Fruit fly (Drosophila melanogaster) whole organism, pupa: ENCODE results near the gene CG43796.

Experiments used
- CG10348 ChIP-seq: fragments of 200-800 bp; sonication (Bioruptor generic); IDR thresholded peaks from 2 replicates; pipeline ENCODE4 v1.3.6; 2022; ENCODE audit warnings: missing biosample characterization, missing genetic modification characterization
- CG12605 ChIP-seq: fragments of 200-800 bp; sonication (Bioruptor generic); IDR thresholded peaks from 2 replicates; pipeline ENCODE4 v1.3.6; 2022; ENCODE audit warnings: missing biosample characterization, missing genetic modification characterization
- CG13204 ChIP-seq: fragments of 200-800 bp; sonication (Bioruptor generic); optimal IDR thresholded peaks from 2 replicates; lab custom pipeline; 2018; ENCODE audit warnings: missing biosample characterization, mild to moderate bottlenecking, missing genetic modification characterization, moderate library complexity
- CG14655 ChIP-seq: fragments of 200-800 bp; sonication (Bioruptor generic); optimal IDR thresholded peaks from 3 replicates; lab custom pipeline; 2017; ENCODE audit warnings: mild to moderate bottlenecking, missing biosample characterization, missing genetic modification reagents, missing genetic modification characterization
- CG15710 ChIP-seq: fragments of 200-800 bp; sonication (Bioruptor generic); optimal IDR thresholded peaks from 2 replicates; lab custom pipeline; 2018; ENCODE audit warnings: missing biosample characterization, mild to moderate bottlenecking, missing genetic modification characterization, moderate library complexity
- CG17806 ChIP-seq: fragments of 200-800 bp; sonication (Bioruptor generic); optimal IDR thresholded peaks from 2 replicates; lab custom pipeline; 2018; ENCODE audit warnings: missing biosample characterization, mild to moderate bottlenecking, missing genetic modification characterization, moderate library complexity
- CG32121 ChIP-seq: fragments of 200-800 bp; sonication (Bioruptor generic); IDR thresholded peaks from 2 replicates; pipeline ENCODE4 v1.3.6; 2022; ENCODE audit warnings: missing biosample characterization, missing genetic modification characterization
- CG34367 ChIP-seq: fragments of 200-800 bp; sonication (Bioruptor generic); optimal IDR thresholded peaks from 2 replicates; lab custom pipeline; 2018; ENCODE audit warnings: missing biosample characterization, mild to moderate bottlenecking, missing genetic modification characterization
- CG4496 ChIP-seq: fragments of 200-800 bp; sonication (Bioruptor generic); IDR thresholded peaks from 3 replicates; pipeline ENCODE4 v1.3.6; 2022; ENCODE audit warnings: missing biosample characterization, missing genetic modification characterization
- CG8159 ChIP-seq: fragments of 200-800 bp; sonication (Bioruptor generic); optimal IDR thresholded peaks from 3 replicates; lab custom pipeline; 2018; ENCODE audit warnings: missing biosample characterization, mild to moderate bottlenecking, missing genetic modification characterization, moderate library complexity
- CG8301 ChIP-seq: fragments of 200-800 bp; sonication (Bioruptor generic); optimal IDR thresholded peaks from 2 replicates; lab custom pipeline; 2018; ENCODE audit warnings: missing biosample characterization, mild to moderate bottlenecking, missing genetic modification characterization
- CG9948 ChIP-seq: fragments of 200-800 bp; sonication (Bioruptor generic); optimal IDR thresholded peaks from 2 replicates; lab custom pipeline; 2018; ENCODE audit warnings: missing biosample characterization, mild to moderate bottlenecking, missing genetic modification characterization, moderate library complexity
- D1 ChIP-seq: fragments of 200-800 bp; sonication (Bioruptor generic); optimal IDR thresholded peaks from 2 replicates; lab custom pipeline; 2018; ENCODE audit warnings: missing biosample characterization, mild to moderate bottlenecking, missing genetic modification characterization, moderate library complexity
- EcR ChIP-seq: fragments of 200-800 bp; sonication (Bioruptor generic); optimal IDR thresholded peaks from 3 replicates; lab custom pipeline; 2019; ENCODE audit warnings: missing biosample characterization, missing genetic modification characterization, mild to moderate bottlenecking, moderate library complexity, missing genetic modification reagents
- Ets98B ChIP-seq: fragments of 200-800 bp; sonication (Bioruptor generic); IDR thresholded peaks from 2 replicates; pipeline ENCODE4 v1.3.6; 2022; ENCODE audit warnings: missing biosample characterization, missing genetic modification characterization
- Pif1A ChIP-seq: fragments of 200-800 bp; sonication (Bioruptor generic); optimal IDR thresholded peaks from 3 replicates; lab custom pipeline; 2016; ENCODE audit warnings: missing biosample characterization, missing genetic modification characterization
- Pif1B ChIP-seq: fragments of 200-800 bp; sonication (Bioruptor generic); optimal IDR thresholded peaks from 3 replicates; lab custom pipeline; 2016; ENCODE audit warnings: missing biosample characterization, missing genetic modification characterization
- Snoo ChIP-seq: fragments of 200-800 bp; sonication (Bioruptor generic); optimal IDR thresholded peaks from 3 replicates; lab custom pipeline; 2017; ENCODE audit warnings: missing biosample characterization, mild to moderate bottlenecking, missing genetic modification characterization, inconsistent platforms
- fd96Ca ChIP-seq: fragments of 200-800 bp; sonication (Bioruptor generic); IDR thresholded peaks from 3 replicates; pipeline ENCODE4 v1.3.6; 2022; ENCODE audit warnings: missing biosample characterization, missing genetic modification characterization
- gl ChIP-seq: fragments of 200-800 bp; sonication (Bioruptor generic); optimal IDR thresholded peaks from 2 replicates; lab custom pipeline; 2018; ENCODE audit warnings: missing biosample characterization, mild to moderate bottlenecking, missing genetic modification characterization
- rn ChIP-seq: fragments of 200-800 bp; sonication (Bioruptor generic); IDR thresholded peaks from 2 replicates; pipeline ENCODE4 v1.3.6; 2022; ENCODE audit warnings: missing biosample characterization, missing genetic modification characterization

The CG43796 gene

DNA sequence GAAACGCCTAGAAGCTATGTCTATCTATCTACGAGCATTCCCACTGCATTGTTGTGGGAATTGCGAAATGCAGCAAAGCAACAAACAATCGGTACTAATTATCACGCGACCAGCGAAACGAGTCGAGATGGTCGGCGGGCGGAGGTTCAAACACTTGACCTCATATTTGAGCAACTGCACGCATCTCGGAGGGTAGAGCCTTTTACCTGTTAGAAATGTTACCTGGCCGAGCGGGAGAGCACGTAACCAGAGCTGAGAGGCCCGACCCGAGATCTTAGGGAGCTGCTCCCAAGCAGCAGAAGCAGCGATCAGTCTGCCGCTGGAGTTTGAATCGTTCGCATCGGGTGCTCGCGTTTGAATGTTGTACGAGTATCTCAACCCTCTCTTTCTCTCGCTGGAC is 3.8 kb upstream of the CG43796 start:
- TF ChIP-seq CG8159 (tag; lab: Kevin White, UChicago) (no peak), Pif1A (GFP tag; lab: Kevin White, UChicago) (no peak), CG8301 (no peak), CG13204 (GFP tag; lab: Kevin White, UChicago) (no peak), CG12605 (GFP tag; lab: Robert Waterston, UW) (no peak), CG14655 (GFP tag; lab: Kevin White, UChicago) (no peak), Ets98B (no peak), CG9948 (tag; lab: Kevin White, UChicago) (no peak)

dm6 chr2L:8478911-8479706 is 3.1 kb upstream of the CG43796 start:
- TF ChIP-seq CG34367 (tag; lab: Kevin White, UChicago) (peak; percentile 91), Pif1A (GFP tag; lab: Kevin White, UChicago) (peak; percentile 93), CG17806 (tag; lab: Kevin White, UChicago) (peak; percentile 90), CG9948 (tag; lab: Kevin White, UChicago) (peak; percentile 88), Ets98B (peak; percentile 75), D1 (tag; lab: Kevin White, UChicago) (peak; percentile 91), CG12605 (GFP tag; lab: Robert Waterston, UW) (peak; percentile 95), EcR (GFP tag; lab: Kevin White, UChicago) (peak; percentile 53), CG8301 (peak; percentile 72), CG32121 (GFP tag; lab: Robert Waterston, UW) (no peak), CG15710 (tag; lab: Kevin White, UChicago) (peak; percentile 89), CG8159 (tag; lab: Kevin White, UChicago) (peak; percentile 87), Pif1B (GFP tag; lab: Kevin White, UChicago) (peak; percentile 93), Snoo (tag; lab: Kevin White, UChicago) (peak; percentile 61), CG4496 (peak; percentile 87), gl (tag; lab: Kevin White, UChicago) (peak; percentile 98), CG14655 (GFP tag; lab: Kevin White, UChicago) (no peak), CG10348 (GFP tag; lab: Robert Waterston, UW) (no peak), fd96Ca (GFP tag; lab: Robert Waterston, UW) (peak; percentile 83), rn (GFP tag; lab: Robert Waterston, UW) (peak; percentile 51; the same call in 1 of the 2 replicates), CG13204 (GFP tag; lab: Kevin White, UChicago) (peak; percentile 97)

DNA sequence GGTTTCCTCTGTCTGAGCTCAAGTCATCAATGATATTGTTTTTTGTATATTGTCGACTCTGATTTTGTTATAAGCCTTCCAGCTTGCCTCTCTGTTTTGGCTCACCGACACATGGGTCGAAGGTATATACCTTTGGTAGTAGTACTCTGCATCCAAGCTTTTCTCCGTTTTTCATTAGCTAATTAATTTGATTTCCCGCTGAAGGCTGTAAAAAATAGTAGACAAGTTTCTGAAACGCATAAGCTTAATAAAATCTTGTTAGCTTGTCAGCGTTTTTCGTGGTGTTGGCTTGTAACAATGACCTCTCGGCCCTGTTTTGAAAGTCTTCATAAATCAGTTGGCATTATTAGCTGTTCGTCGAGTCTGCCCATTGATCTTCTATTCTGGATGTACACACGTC is 1.3 kb upstream of the CG43796 start:
- TF ChIP-seq CG4496 (no peak), CG15710 (tag; lab: Kevin White, UChicago) (no peak), CG9948 (tag; lab: Kevin White, UChicago) (no peak), CG12605 (GFP tag; lab: Robert Waterston, UW) (no peak)

DNA sequence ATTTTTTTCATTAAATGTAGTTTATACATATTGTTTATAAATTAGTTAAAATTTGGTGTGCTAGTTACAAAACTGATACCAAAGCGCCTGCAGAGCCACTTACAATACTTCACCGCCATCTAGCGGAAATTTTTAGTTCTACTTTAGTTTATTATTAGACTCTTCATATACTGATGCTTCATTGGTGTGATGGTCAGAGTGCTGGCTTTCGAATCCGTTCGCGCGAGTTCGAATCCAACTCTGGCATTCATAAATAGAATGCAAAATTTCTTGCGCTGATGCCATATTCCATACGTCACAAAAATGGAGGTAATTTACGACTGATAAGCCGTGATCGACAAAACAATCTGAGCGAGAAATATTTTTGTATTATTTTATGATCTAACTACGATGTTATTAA is 3.4 kb downstream of the CG43796 start:
- TF ChIP-seq Ets98B, result peak; percentile 11; the same call in 1 of the 2 replicates
- no peak for TF ChIP-seq CG10348 (GFP tag; lab: Robert Waterston, UW)

DNA sequence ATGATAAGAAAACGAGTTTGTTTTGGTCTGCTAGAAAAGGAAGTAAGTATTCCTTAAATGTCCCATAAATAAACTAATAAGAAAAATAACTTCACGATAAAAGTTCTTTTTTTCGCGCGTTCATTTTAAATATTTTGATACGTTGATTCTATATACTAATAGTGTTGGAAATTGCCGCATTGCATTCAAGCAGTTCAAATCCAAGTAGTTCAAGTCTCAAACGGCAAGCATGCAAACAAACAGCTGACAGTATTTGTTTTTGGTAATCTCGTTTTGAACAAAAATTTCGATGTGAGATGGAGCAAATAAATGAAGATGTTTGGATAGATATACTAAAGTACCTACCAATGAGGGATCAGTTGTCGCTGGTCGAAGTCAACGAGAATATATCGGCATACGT is 6.6 kb downstream of the CG43796 start, which contains the start of gene CG13088:
Gene CG13088, plus strand, starts transcription at position 247 of the 400 bp plus-strand sequence.
- TF ChIP-seq CG8301, result no peak
- TF ChIP-seq Pif1A (GFP tag; lab: Kevin White, UChicago), result no peak
- no peak for TF ChIP-seq CG12605 (GFP tag; lab: Robert Waterston, UW)
- TF ChIP-seq CG4496, result no peak
- TF ChIP-seq CG9948 (tag; lab: Kevin White, UChicago), result no peak
- TF ChIP-seq D1 (tag; lab: Kevin White, UChicago), result no peak
- TF ChIP-seq Snoo (tag; lab: Kevin White, UChicago), result no peak
- TF ChIP-seq CG14655 (GFP tag; lab: Kevin White, UChicago), result no peak
- TF ChIP-seq CG13204 (GFP tag; lab: Kevin White, UChicago), result no peak
- no peak for TF ChIP-seq rn (GFP tag; lab: Robert Waterston, UW)
- TF ChIP-seq CG8159 (tag; lab: Kevin White, UChicago), result no peak
- TF ChIP-seq CG34367 (tag; lab: Kevin White, UChicago), result no peak
- TF ChIP-seq fd96Ca (GFP tag; lab: Robert Waterston, UW), result no peak
- TF ChIP-seq CG15710 (tag; lab: Kevin White, UChicago), result no peak
- TF ChIP-seq CG32121 (GFP tag; lab: Robert Waterston, UW), result no peak
- TF ChIP-seq CG17806 (tag; lab: Kevin White, UChicago), result no peak
- no peak for TF ChIP-seq Pif1B (GFP tag; lab: Kevin White, UChicago)
- TF ChIP-seq CG10348 (GFP tag; lab: Robert Waterston, UW), result no peak
- no peak for TF ChIP-seq gl (tag; lab: Kevin White, UChicago)
- TF ChIP-seq EcR (GFP tag; lab: Kevin White, UChicago), result no peak

dm6 chr2L:8490439-8490838 is 8.3 kb downstream of the CG43796 start, which contains the start of gene CG43400:
TSS of gene CG43400 (plus strand) at chr2L:8490739.
- TF ChIP-seq CG8301 (no peak), CG13204 (GFP tag; lab: Kevin White, UChicago) (no peak), CG15710 (tag; lab: Kevin White, UChicago) (no peak), CG34367 (tag; lab: Kevin White, UChicago) (no peak), CG4496 (no peak), EcR (GFP tag; lab: Kevin White, UChicago) (no peak), gl (tag; lab: Kevin White, UChicago) (no peak), CG32121 (GFP tag; lab: Robert Waterston, UW) (no peak), CG8159 (tag; lab: Kevin White, UChicago) (no peak), Pif1B (GFP tag; lab: Kevin White, UChicago) (no peak), Pif1A (GFP tag; lab: Kevin White, UChicago) (no peak), CG10348 (GFP tag; lab: Robert Waterston, UW) (no peak), fd96Ca (GFP tag; lab: Robert Waterston, UW) (no peak)
